Worm (Caenorhabditis elegans): ENCODE measurements around the gene Y71G10AR.4.
"Not testable (repeated sequence)": the region's sequence is repeated elsewhere in the genome, so short reads cannot be mapped to it uniquely, and the experiment has no call there.

DNA sequence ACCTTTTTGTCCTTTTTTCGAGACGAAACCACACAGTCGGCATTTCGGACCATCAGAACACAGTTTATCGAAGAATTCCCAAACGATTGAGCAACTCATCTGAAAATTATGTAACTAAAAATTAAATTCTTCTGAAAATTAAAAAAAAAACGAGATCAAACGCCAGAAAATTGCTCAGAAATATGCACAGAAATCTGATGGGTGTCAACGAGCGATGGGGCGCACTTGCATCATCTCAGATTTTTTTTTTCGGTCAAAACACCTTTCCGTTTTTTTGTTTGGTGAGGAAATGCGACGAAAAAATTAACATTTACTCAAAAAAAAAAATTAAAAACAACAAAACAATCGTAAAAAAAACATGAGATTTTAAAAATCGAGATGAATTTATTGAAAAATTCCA is 17.9 kb downstream of the Y71G10AR.4 start, which contains the start of gene T04C4.3:
- TF ChIP-seq skn-1 (tag; optimal IDR thresholded peaks at IDR 0.05); nhr-111 (GFP tag; optimal IDR thresholded peaks at IDR 0.05); lsy-2 (tag; optimal IDR thresholded peaks at IDR 0.05); jun-1 (tag; optimal IDR thresholded peaks at IDR 0.05); fkh-10 (GFP tag; optimal IDR thresholded peaks at IDR 0.05); lin-13 (GFP tag; optimal IDR thresholded peaks at IDR 0.05); fos-1 (tag; optimal IDR thresholded peaks at IDR 0.05); nhr-77 (tag; optimal IDR thresholded peaks at IDR 0.05); snpc-4 (tag; optimal IDR thresholded peaks at IDR 0.05); lin-15B (tag; optimal IDR thresholded peaks at IDR 0.05): not testable (repeated sequence)
